Fruit fly (Drosophila melanogaster) whole organism, embryonic: Measurements from ENCODE around the gene CG7156.

ENCODE experiments used
- B-H2 ChIP-seq: fragments of 200-800 bp; sonication (Bioruptor generic); optimal IDR thresholded peaks from 2 replicates; lab custom pipeline; 2018; ENCODE audit warnings: missing biosample characterization, mild to moderate bottlenecking, missing genetic modification characterization
- Bdp1 ChIP-seq: fragments of 200-800 bp; sonication (Bioruptor generic); optimal IDR thresholded peaks from 3 replicates; lab custom pipeline; 2016; ENCODE audit warnings: missing biosample characterization, missing genetic modification characterization
- BtbVII ChIP-seq: fragments of 200-800 bp; sonication (Bioruptor generic); optimal IDR thresholded peaks from 3 replicates; lab custom pipeline; 2017; ENCODE audit warnings: missing biosample characterization, mild to moderate bottlenecking, missing genetic modification characterization
- CG10431 ChIP-seq: fragments of 200-800 bp; sonication (Bioruptor generic); optimal IDR thresholded peaks from 3 replicates; lab custom pipeline; 2018; ENCODE audit warnings: missing biosample characterization, mild to moderate bottlenecking, missing genetic modification characterization
- CG10543 ChIP-seq: fragments of 200-800 bp; sonication (Bioruptor generic); optimal IDR thresholded peaks from 3 replicates; lab custom pipeline; 2017; ENCODE audit warnings: missing biosample characterization, mild to moderate bottlenecking, missing genetic modification characterization, moderate library complexity
- CG11560 ChIP-seq: fragments of 200-800 bp; sonication (Bioruptor generic); IDR thresholded peaks from 3 replicates; pipeline ENCODE4 v1.3.6; 2022; ENCODE audit warnings: missing biosample characterization, missing genetic modification characterization
- CG11696 ChIP-seq: fragments of 200-800 bp; sonication (Bioruptor generic); IDR thresholded peaks from 2 replicates; pipeline ENCODE4 v1.3.6; 2022; ENCODE audit warnings: missing biosample characterization, missing genetic modification characterization
- CG12219 ChIP-seq: fragments of 200-800 bp; sonication (Bioruptor generic); optimal IDR thresholded peaks from 3 replicates; lab custom pipeline; 2018; ENCODE audit warnings: missing biosample characterization, mild to moderate bottlenecking, missing genetic modification characterization
- CG12391 ChIP-seq: fragments of 200-800 bp; sonication (Bioruptor generic); optimal IDR thresholded peaks from 3 replicates; lab custom pipeline; 2018; ENCODE audit warnings: missing biosample characterization, mild to moderate bottlenecking, missing genetic modification characterization, moderate library complexity
- CG12659 ChIP-seq: fragments of 200-800 bp; sonication (Bioruptor generic); optimal IDR thresholded peaks from 3 replicates; lab custom pipeline; 2017; ENCODE audit warnings: mild to moderate bottlenecking, missing biosample characterization, missing genetic modification reagents, missing genetic modification characterization
- CG12744 ChIP-seq: fragments of 200-800 bp; sonication (Bioruptor generic); optimal IDR thresholded peaks from 2 replicates; lab custom pipeline; 2016; ENCODE audit warnings: missing biosample characterization, missing genetic modification characterization
- CG13424 ChIP-seq: fragments of 200-800 bp; sonication (Bioruptor generic); optimal IDR thresholded peaks from 2 replicates; lab custom pipeline; 2019; ENCODE audit warnings: missing biosample characterization, mild to moderate bottlenecking, missing genetic modification characterization, moderate library complexity
- CG16779 ChIP-seq: fragments of 200-800 bp; sonication (Bioruptor generic); IDR thresholded peaks from 2 replicates; pipeline ENCODE4 v1.3.6; 2022; ENCODE audit warnings: missing biosample characterization, missing genetic modification characterization
- CG2875 ChIP-seq: fragments of 200-800 bp; sonication (Bioruptor generic); optimal IDR thresholded peaks from 2 replicates; lab custom pipeline; 2017; ENCODE audit warnings: missing biosample characterization, mild to moderate bottlenecking, missing genetic modification characterization, missing genetic modification reagents
- CG30431 ChIP-seq: fragments of 200-800 bp; sonication (Bioruptor generic); optimal IDR thresholded peaks from 2 replicates; lab custom pipeline; 2017; ENCODE audit warnings: missing biosample characterization, missing genetic modification characterization
- CG4328 ChIP-seq: fragments of 200-800 bp; sonication (Bioruptor generic); optimal IDR thresholded peaks from 3 replicates; lab custom pipeline; 2017; ENCODE audit warnings: missing biosample characterization, missing genetic modification reagents, missing genetic modification characterization
- CG43689 ChIP-seq: fragments of 200-800 bp; sonication (Bioruptor generic); IDR thresholded peaks from 2 replicates; pipeline ENCODE4 v1.3.6; 2022; ENCODE audit warnings: missing biosample characterization, missing genetic modification characterization
- CG4424 ChIP-seq: fragments of 200-800 bp; sonication (Bioruptor generic); optimal IDR thresholded peaks from 3 replicates; lab custom pipeline; 2016; ENCODE audit warnings: missing biosample characterization, missing genetic modification characterization
- CG4617 ChIP-seq: fragments of 200-800 bp; sonication (Bioruptor generic); optimal IDR thresholded peaks from 3 replicates; lab custom pipeline; 2016; ENCODE audit warnings: missing biosample characterization, missing genetic modification characterization, borderline replicate concordance
- CG6791 ChIP-seq: fragments of 200-800 bp; sonication (Bioruptor generic); IDR thresholded peaks from 3 replicates; pipeline ENCODE4 v1.3.6; 2022; ENCODE audit warnings: missing biosample characterization, missing genetic modification characterization; ENCODE audit not compliant: partially characterized antibody
- CG6813 ChIP-seq: fragments of 200-800 bp; sonication (Bioruptor generic); optimal IDR thresholded peaks from 2 replicates; lab custom pipeline; 2017; ENCODE audit warnings: missing biosample characterization, missing genetic modification characterization, mild to moderate bottlenecking, moderate library complexity, missing genetic modification reagents
- CG7357 ChIP-seq: fragments of 200-800 bp; sonication (Bioruptor generic); IDR thresholded peaks from 3 replicates; pipeline ENCODE4 v1.3.6; 2022; ENCODE audit warnings: missing biosample characterization, missing genetic modification characterization
- CG8281 ChIP-seq: fragments of 200-800 bp; sonication (Bioruptor generic); optimal IDR thresholded peaks from 2 replicates; lab custom pipeline; 2018; ENCODE audit warnings: missing biosample characterization, mild to moderate bottlenecking, missing genetic modification characterization, moderate library complexity
- CG9609 ChIP-seq: fragments of 200-800 bp; sonication (Bioruptor generic); optimal IDR thresholded peaks from 3 replicates; lab custom pipeline; 2016; ENCODE audit warnings: missing biosample characterization, missing genetic modification characterization
- Dad ChIP-seq: fragments of 200-800 bp; sonication (Bioruptor generic); optimal IDR thresholded peaks from 3 replicates; lab custom pipeline; 2016; ENCODE audit warnings: missing biosample characterization, missing genetic modification characterization
- Doc2 ChIP-seq: fragments of 200-800 bp; sonication (Bioruptor generic); IDR thresholded peaks from 2 replicates; pipeline ENCODE4 v1.3.6; 2022; ENCODE audit warnings: missing biosample characterization, missing genetic modification characterization
- Elba2 ChIP-seq: fragments of 200-800 bp; sonication (Bioruptor generic); optimal IDR thresholded peaks from 3 replicates; lab custom pipeline; 2016; ENCODE audit warnings: missing biosample characterization, missing genetic modification characterization
- Hr78 ChIP-seq, 2 experiments: fragments of 200-800 bp in 1 of 2; fragments of >200 bp in 1 of 2; sonication (Bioruptor generic) in 1 of 2; optimal IDR thresholded peaks; 2 replicates each; lab custom pipeline; 2017 to 2019; ENCODE audit warnings: missing biosample characterization in 2 of 2, missing genetic modification characterization in 2 of 2, mild to moderate bottlenecking in 1 of 2, moderate library complexity in 1 of 2
- TFAM ChIP-seq: fragments of 200-800 bp; sonication (Bioruptor generic); optimal IDR thresholded peaks from 2 replicates; lab custom pipeline; 2017; ENCODE audit warnings: missing biosample characterization, missing genetic modification characterization, inconsistent platforms
- ara ChIP-seq: fragments of 200-800 bp; sonication (Bioruptor generic); IDR thresholded peaks from 2 replicates; pipeline ENCODE4 v1.3.6; 2022; ENCODE audit warnings: missing biosample characterization, missing genetic modification characterization
- bowl ChIP-seq: fragments of 200-800 bp; sonication (Bioruptor generic); IDR thresholded peaks from 2 replicates; pipeline ENCODE4 v1.3.6; 2022; ENCODE audit warnings: missing biosample characterization, missing genetic modification characterization
- cad ChIP-seq: fragments of >200 bp; optimal IDR thresholded peaks from 2 replicates; lab custom pipeline; 2017; ENCODE audit warnings: missing biosample characterization, missing genetic modification characterization
- cg ChIP-seq: fragments of 200-800 bp; sonication (Bioruptor generic); optimal IDR thresholded peaks from 3 replicates; lab custom pipeline; 2019; ENCODE audit warnings: missing biosample characterization, mild to moderate bottlenecking, missing genetic modification characterization, moderate library complexity
- eyg ChIP-seq: fragments of 200-800 bp; sonication (Bioruptor generic); optimal IDR thresholded peaks from 3 replicates; lab custom pipeline; 2016; ENCODE audit warnings: missing biosample characterization, missing genetic modification characterization
- gce ChIP-seq: fragments of 200-800 bp; sonication (Bioruptor generic); IDR thresholded peaks from 3 replicates; pipeline ENCODE4 v1.3.6; 2022; ENCODE audit warnings: missing biosample characterization, missing genetic modification characterization
- gcm ChIP-seq: fragments of 200-800 bp; sonication (Bioruptor generic); optimal IDR thresholded peaks from 2 replicates; lab custom pipeline; 2019; ENCODE audit warnings: missing biosample characterization, mild to moderate bottlenecking, missing genetic modification characterization, moderate library complexity
- ham ChIP-seq: fragments of 200-800 bp; sonication (Bioruptor generic); IDR thresholded peaks from 2 replicates; pipeline ENCODE4 v1.3.6; 2022; ENCODE audit warnings: missing biosample characterization, missing genetic modification characterization
- her ChIP-seq: fragments of 200-800 bp; sonication (Bioruptor generic); optimal IDR thresholded peaks from 2 replicates; lab custom pipeline; 2016; ENCODE audit warnings: missing biosample characterization, missing genetic modification characterization
- jing ChIP-seq: fragments of 200-800 bp; sonication (Bioruptor generic); optimal IDR thresholded peaks from 2 replicates; lab custom pipeline; 2018; ENCODE audit warnings: missing biosample characterization, mild to moderate bottlenecking, missing genetic modification characterization
- kay ChIP-seq: fragments of 200-800 bp; sonication (Bioruptor generic); optimal IDR thresholded peaks from 2 replicates; lab custom pipeline; 2016; ENCODE audit warnings: missing biosample characterization, missing genetic modification characterization
- odd ChIP-seq: fragments of 200-800 bp; sonication (Bioruptor generic); optimal IDR thresholded peaks from 2 replicates; lab custom pipeline; 2017; ENCODE audit warnings: missing biosample characterization, mild to moderate bottlenecking, missing genetic modification characterization
- otp ChIP-seq: fragments of 200-800 bp; sonication (Bioruptor generic); IDR thresholded peaks from 3 replicates; pipeline ENCODE4, ENCODE4 v1.3.6; 2022; ENCODE audit warnings: missing biosample characterization, missing genetic modification characterization
- peb ChIP-seq: fragments of 200-800 bp; sonication (Bioruptor generic); IDR thresholded peaks from 2 replicates; pipeline ENCODE4 v1.3.6; 2022; ENCODE audit warnings: missing biosample characterization, missing genetic modification characterization
- pho ChIP-seq: fragments of 200-800 bp; sonication (Bioruptor generic); optimal IDR thresholded peaks from 2 replicates; lab custom pipeline; 2016; ENCODE audit warnings: missing biosample characterization, missing genetic modification characterization
- ro ChIP-seq: fragments of 200-800 bp; sonication (Bioruptor generic); IDR thresholded peaks from 2 replicates; pipeline ENCODE4 v1.3.6; 2022; ENCODE audit warnings: missing biosample characterization, missing genetic modification characterization
- run ChIP-seq: fragments of 200-800 bp; sonication (Bioruptor generic); optimal IDR thresholded peaks from 3 replicates; lab custom pipeline; 2018; ENCODE audit warnings: missing biosample characterization, mild to moderate bottlenecking, missing genetic modification characterization
- sisA ChIP-seq: fragments of 200-800 bp; sonication (Bioruptor generic); IDR thresholded peaks from 2 replicates; pipeline ENCODE4 v1.3.6; 2022; ENCODE audit warnings: missing biosample characterization, missing genetic modification characterization
- slou ChIP-seq: fragments of 200-800 bp; sonication (Bioruptor generic); optimal IDR thresholded peaks from 3 replicates; lab custom pipeline; 2016; ENCODE audit warnings: missing biosample characterization, missing genetic modification characterization
- tin ChIP-seq: fragments of 200-800 bp; sonication (Bioruptor generic); optimal IDR thresholded peaks from 3 replicates; lab custom pipeline; 2016; ENCODE audit warnings: missing biosample characterization, missing genetic modification characterization
- unc-4 ChIP-seq: fragments of 200-800 bp; sonication (Bioruptor generic); IDR thresholded peaks from 2 replicates; pipeline ENCODE4 v1.3.6; 2022; ENCODE audit warnings: missing biosample characterization, missing genetic modification characterization; ENCODE audit not compliant: partially characterized antibody
- yki ChIP-seq: fragments of >200 bp; optimal IDR thresholded peaks from 3 replicates; lab custom pipeline; 2018

The CG7156 gene

dm6 chr3R:18220211-18220749 is 21.7 kb downstream of the CG7156 start, which contains the start of the genes CG7988 and CG7183 (continued):
- TF ChIP-seq yki (lab: Kevin White, UChicago) (no peak), CG4424 (peak; percentile 98), BtbVII (GFP tag; lab: Kevin White, UChicago) (peak; percentile 87), Bdp1 (GFP tag; lab: Kevin White, UChicago) (peak; percentile 87), jing (GFP tag; lab: Kevin White, UChicago) (peak; percentile 91), CG12659 (GFP tag; lab: Kevin White, UChicago) (peak; percentile 98), CG30431 (GFP tag; lab: Kevin White, UChicago) (peak; percentile 91), CG4328 (GFP tag; lab: Kevin White, UChicago) (peak; percentile 87), peb (GFP tag; lab: Robert Waterston, UW) (peak; percentile 98), slou (GFP tag; lab: Kevin White, UChicago) (peak; percentile 92), CG9609 (GFP tag; lab: Kevin White, UChicago) (peak; percentile 92), CG12219 (GFP tag; lab: Kevin White, UChicago) (peak; percentile 90), CG43689 (peak; percentile 91), odd (GFP tag; lab: Kevin White, UChicago) (no peak), Doc2 (GFP tag; lab: Robert Waterston, UW) (peak; percentile 83; the same call in 1 of the 2 replicates), Elba2 (peak; percentile 93), CG8281 (tag; lab: Kevin White, UChicago) (peak; percentile 87), tin (GFP tag; lab: Kevin White, UChicago) (peak; percentile 97), ham (GFP tag; lab: Robert Waterston, UW) (peak; percentile 91), Dad (GFP tag; lab: Kevin White, UChicago) (peak; percentile 92), gcm (GFP tag; lab: Kevin White, UChicago) (peak; percentile 99), CG2875 (GFP tag; lab: Kevin White, UChicago) (peak; percentile 93), ara (peak; percentile 98), CG10431 (GFP tag; lab: Kevin White, UChicago) (peak; percentile 86), sisA (GFP tag; lab: Robert Waterston, UW) (peak; percentile 98), CG16779 (GFP tag; lab: Robert Waterston, UW) (peak; percentile 90), B-H2 (peak; percentile 96), cg (no peak), run (tag; lab: Kevin White, UChicago) (peak; percentile 94), CG11696 (GFP tag; lab: Robert Waterston, UW) (peak; percentile 93), CG4617 (GFP tag; lab: Kevin White, UChicago) (peak; percentile 98), her (GFP tag; lab: Kevin White, UChicago) (peak; percentile 82), TFAM (peak; percentile 66), CG12391 (tag; lab: Kevin White, UChicago) (peak; percentile 100), kay (peak; percentile 96), CG6813 (GFP tag; lab: Kevin White, UChicago) (peak; percentile 84), CG7357 (GFP tag; lab: Robert Waterston, UW) (peak; percentile 95), CG13424 (tag; lab: Kevin White, UChicago) (peak; percentile 99), CG6791 (GFP tag; lab: Robert Waterston, UW) (no peak), pho (GFP tag; lab: Kevin White, UChicago) (peak; percentile 95), bowl (GFP tag; lab: Robert Waterston, UW) (peak; percentile 91), CG10543 (GFP tag; lab: Kevin White, UChicago) (peak; percentile 88), Hr78 (GFP tag; optimal IDR thresholded peaks at IDR 0.05; lab: Kevin White, UChicago) (peak in 1 of 2 experiments; percentile 92), ro (peak; percentile 99), otp (peak; percentile 97), CG11560 (tag; lab: Robert Waterston, UW) (peak; percentile 90), eyg (GFP tag; lab: Kevin White, UChicago) (peak; percentile 89), CG12744 (peak; percentile 94), gce (GFP tag; lab: Robert Waterston, UW) (peak; percentile 96), cad (GFP tag; lab: Kevin White, UChicago) (no peak), unc-4 (GFP tag; lab: Robert Waterston, UW) (peak; percentile 20; the same call in 1 of the 2 replicates)
